Fruit fly (Drosophila melanogaster) S2 (cell line): ENCODE results near the gene CG12289.

ENCODE experiments used
- CG8478 ChIP-seq: fragments of >200 bp; optimal IDR thresholded peaks from 2 replicates; lab custom pipeline; 2018
- CTCF ChIP-seq, 2 experiments: fragments of >200 bp; optimal IDR thresholded peaks; 2 replicates each; lab custom pipeline; 2018

DNA sequence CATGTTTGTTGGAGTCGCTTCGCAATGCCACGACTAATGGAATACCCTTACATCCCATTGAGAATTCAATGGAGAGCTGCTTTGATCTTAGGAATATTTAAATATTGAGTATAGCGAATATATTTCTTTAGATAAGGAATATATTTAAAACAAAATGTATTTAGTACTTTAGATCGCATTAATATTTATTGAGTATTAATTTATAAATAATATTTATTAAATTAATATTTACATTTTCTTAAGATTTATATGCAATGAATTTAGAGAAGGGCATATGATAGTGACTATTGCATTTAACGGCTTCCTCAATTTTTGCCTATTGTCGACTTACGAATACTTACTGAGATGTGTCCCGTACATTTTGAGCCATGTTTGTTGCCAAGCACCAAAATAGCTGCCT lies 14.1 kb downstream of the CG12289 start:
- TF ChIP-seq CG8478 (lab: Kevin White, UChicago) (no peak), CTCF (optimal IDR thresholded peaks at IDR 0.05; lab: Kevin White, UChicago) (no peak)
